Worm (Caenorhabditis elegans) whole organism, L3 larva: ENCODE measurements around the gene srh-250.

Experiments
- R02D3.7 ChIP-seq: fragments of 150-350 bp; optimal IDR thresholded peaks from 2 replicates; lab custom pipeline; 2014; ENCODE audit warnings: missing biosample characterization, missing genetic modification characterization
- ZK546.5 ChIP-seq: sonication (generic microtip); optimal IDR thresholded peaks from 2 replicates; lab custom pipeline; 2017; ENCODE audit warnings: missing biosample characterization, missing genetic modification characterization
- aly-2 ChIP-seq: fragments of 150-350 bp; optimal IDR thresholded peaks from 2 replicates; lab custom pipeline; 2014; ENCODE audit warnings: missing biosample characterization, missing genetic modification characterization
- ama-1 ChIP-seq: fragments of 150-350 bp; optimal IDR thresholded peaks from 2 replicates; lab custom pipeline; 2018
- ceh-28 ChIP-seq: fragments of 150-350 bp; optimal IDR thresholded peaks from 2 replicates; lab custom pipeline; 2014; ENCODE audit warnings: missing biosample characterization, missing genetic modification reagents, missing genetic modification characterization
- ceh-82 ChIP-seq: fragments of 150-350 bp; optimal IDR thresholded peaks from 2 replicates; lab custom pipeline; 2014; ENCODE audit warnings: missing biosample characterization, missing genetic modification characterization
- ceh-9 ChIP-seq: sonication (generic microtip); optimal IDR thresholded peaks from 2 replicates; lab custom pipeline; 2018; ENCODE audit warnings: missing biosample characterization, missing genetic modification characterization
- daf-12 ChIP-seq: fragments of 150-350 bp; optimal IDR thresholded peaks from 2 replicates; lab custom pipeline; 2014; ENCODE audit warnings: missing biosample characterization, missing genetic modification reagents, missing genetic modification characterization
- egl-27 ChIP-seq: sonication (generic microtip); optimal IDR thresholded peaks from 4 replicates; lab custom pipeline; 2017; ENCODE audit warnings: missing biosample characterization, missing genetic modification reagents, missing genetic modification characterization
- elt-1 ChIP-seq: fragments of 150-350 bp; optimal IDR thresholded peaks from 2 replicates; lab custom pipeline; 2014; ENCODE audit warnings: missing biosample characterization, missing genetic modification characterization
- elt-2 ChIP-seq: sonication (generic microtip); optimal IDR thresholded peaks from 2 replicates; lab custom pipeline; 2016; ENCODE audit warnings: missing genetic modification reagents, mild to moderate bottlenecking, missing genetic modification characterization, missing compliant biosample characterization
- elt-3 ChIP-seq, 3 experiments: fragments of 150-350 bp in 1 of 3; sonication (generic microtip) in 2 of 3; optimal IDR thresholded peaks; 2 replicates in 2 of 3; 4 replicates in 1 of 3; lab custom pipeline; 2014 to 2017; ENCODE audit warnings: missing biosample characterization in 3 of 3, missing genetic modification characterization in 3 of 3
- eor-1 ChIP-seq, 2 experiments: fragments of 150-350 bp; optimal IDR thresholded peaks; 2 replicates each; lab custom pipeline; 2014 to 2018; ENCODE audit warnings: missing biosample characterization in 2 of 2, missing genetic modification characterization in 2 of 2
- fkh-10 ChIP-seq: sonication (generic microtip); optimal IDR thresholded peaks from 2 replicates; lab custom pipeline; 2017; ENCODE audit warnings: missing biosample characterization, missing genetic modification reagents, missing genetic modification characterization
- fkh-2 ChIP-seq: fragments of 150-350 bp; optimal IDR thresholded peaks from 2 replicates; lab custom pipeline; 2014; ENCODE audit warnings: missing biosample characterization, missing genetic modification reagents, missing genetic modification characterization
- fos-1 ChIP-seq: fragments of 150-350 bp; optimal IDR thresholded peaks from 2 replicates; lab custom pipeline; 2014; ENCODE audit warnings: missing biosample characterization, missing genetic modification characterization
- hmg-11 ChIP-seq: sonication (generic microtip); optimal IDR thresholded peaks from 2 replicates; lab custom pipeline; 2016; ENCODE audit warnings: missing genetic modification characterization, missing compliant biosample characterization
- lin-15B ChIP-seq: fragments of 150-350 bp; optimal IDR thresholded peaks from 2 replicates; lab custom pipeline; 2014; ENCODE audit warnings: missing biosample characterization, missing genetic modification characterization
- lin-39 ChIP-seq: fragments of 150-350 bp; optimal IDR thresholded peaks from 2 replicates; lab custom pipeline; 2018; ENCODE audit warnings: missing biosample characterization, missing genetic modification reagents, missing genetic modification characterization
- mdl-1 ChIP-seq: fragments of 150-350 bp; optimal IDR thresholded peaks from 2 replicates; lab custom pipeline; 2014; ENCODE audit warnings: missing biosample characterization, missing genetic modification characterization
- mml-1 ChIP-seq: fragments of 150-350 bp; sonication (generic microtip); optimal IDR thresholded peaks from 3 replicates; lab custom pipeline; 2014; ENCODE audit warnings: missing biosample characterization, missing genetic modification characterization
- nfya-1 ChIP-seq: sonication (generic microtip); optimal IDR thresholded peaks from 2 replicates; lab custom pipeline; 2017; ENCODE audit warnings: missing genetic modification characterization, mild to moderate bottlenecking, missing compliant biosample characterization, antibody characterized with exemption, moderate library complexity; ENCODE audit not compliant: insufficient read depth
- nhr-11 ChIP-seq: fragments of 150-350 bp; optimal IDR thresholded peaks from 2 replicates; lab custom pipeline; 2014; ENCODE audit warnings: missing biosample characterization, missing genetic modification characterization
- nhr-12 ChIP-seq: fragments of 150-350 bp; optimal IDR thresholded peaks from 2 replicates; lab custom pipeline; 2014; ENCODE audit warnings: missing biosample characterization, missing genetic modification characterization
- nhr-23 ChIP-seq: fragments of 150-350 bp; optimal IDR thresholded peaks from 2 replicates; lab custom pipeline; 2014; ENCODE audit warnings: missing biosample characterization, missing genetic modification reagents, missing genetic modification characterization
- nhr-237 ChIP-seq: fragments of 150-350 bp; optimal IDR thresholded peaks from 2 replicates; lab custom pipeline; 2014; ENCODE audit warnings: missing biosample characterization, missing genetic modification characterization
- nhr-28 ChIP-seq: fragments of 150-350 bp; optimal IDR thresholded peaks from 2 replicates; lab custom pipeline; 2014; ENCODE audit warnings: missing biosample characterization, missing genetic modification characterization
- nhr-43 ChIP-seq: sonication (generic microtip); optimal IDR thresholded peaks from 2 replicates; lab custom pipeline; 2016; ENCODE audit warnings: mild to moderate bottlenecking, missing genetic modification characterization, missing compliant biosample characterization; ENCODE audit not compliant: poor library complexity, severe bottlenecking
- nhr-67 ChIP-seq: fragments of 150-350 bp; optimal IDR thresholded peaks from 2 replicates; lab custom pipeline; 2014; ENCODE audit warnings: missing biosample characterization, missing genetic modification characterization
- nhr-76 ChIP-seq: fragments of 150-350 bp; sonication (generic microtip); optimal IDR thresholded peaks from 5 replicates; lab custom pipeline; 2014; ENCODE audit warnings: missing biosample characterization, missing genetic modification characterization
- nhr-77 ChIP-seq: fragments of 150-350 bp; optimal IDR thresholded peaks from 2 replicates; lab custom pipeline; 2014; ENCODE audit warnings: missing biosample characterization, missing genetic modification characterization
- pha-4 ChIP-seq: fragments of 150-350 bp; optimal IDR thresholded peaks from 2 replicates; lab custom pipeline; 2014; ENCODE audit warnings: missing biosample characterization, missing genetic modification reagents, missing genetic modification characterization
- pqm-1 ChIP-seq: fragments of 150-350 bp; optimal IDR thresholded peaks from 2 replicates; lab custom pipeline; 2017; ENCODE audit warnings: missing biosample characterization, missing genetic modification characterization, inconsistent platforms
- sea-2 ChIP-seq: fragments of 150-350 bp; sonication (generic microtip); optimal IDR thresholded peaks from 4 replicates; lab custom pipeline; 2014; ENCODE audit warnings: missing biosample characterization, missing genetic modification reagents, missing genetic modification characterization
- skn-1 ChIP-seq: fragments of 150-350 bp; optimal IDR thresholded peaks from 2 replicates; lab custom pipeline; 2014; ENCODE audit warnings: missing biosample characterization, missing genetic modification characterization
- snpc-4 ChIP-seq: fragments of 150-350 bp; optimal IDR thresholded peaks from 2 replicates; lab custom pipeline; 2014; ENCODE audit warnings: missing biosample characterization, missing genetic modification characterization
- tbx-2 ChIP-seq: sonication (generic microtip); optimal IDR thresholded peaks from 2 replicates; lab custom pipeline; 2016; ENCODE audit warnings: mild to moderate bottlenecking, missing genetic modification characterization, missing compliant biosample characterization
- unc-39 ChIP-seq: sonication (generic microtip); optimal IDR thresholded peaks from 4 replicates; lab custom pipeline; 2017; ENCODE audit warnings: missing biosample characterization, missing genetic modification characterization
- unc-62 ChIP-seq: fragments of 150-350 bp; sonication (generic microtip); optimal IDR thresholded peaks from 4 replicates; lab custom pipeline; 2014; ENCODE audit warnings: missing biosample characterization, missing genetic modification reagents, missing genetic modification characterization
- zag-1 ChIP-seq: fragments of 150-350 bp; optimal IDR thresholded peaks from 2 replicates; lab custom pipeline; 2014; ENCODE audit warnings: missing biosample characterization, missing genetic modification characterization
- ztf-11 ChIP-seq: fragments of 150-350 bp; optimal IDR thresholded peaks from 2 replicates; lab custom pipeline; 2014; ENCODE audit warnings: missing biosample characterization, missing genetic modification characterization
- ztf-4 ChIP-seq: fragments of 150-350 bp; optimal IDR thresholded peaks from 2 replicates; lab custom pipeline; 2014; ENCODE audit warnings: missing biosample characterization, missing genetic modification characterization

srh-250 gene

DNA sequence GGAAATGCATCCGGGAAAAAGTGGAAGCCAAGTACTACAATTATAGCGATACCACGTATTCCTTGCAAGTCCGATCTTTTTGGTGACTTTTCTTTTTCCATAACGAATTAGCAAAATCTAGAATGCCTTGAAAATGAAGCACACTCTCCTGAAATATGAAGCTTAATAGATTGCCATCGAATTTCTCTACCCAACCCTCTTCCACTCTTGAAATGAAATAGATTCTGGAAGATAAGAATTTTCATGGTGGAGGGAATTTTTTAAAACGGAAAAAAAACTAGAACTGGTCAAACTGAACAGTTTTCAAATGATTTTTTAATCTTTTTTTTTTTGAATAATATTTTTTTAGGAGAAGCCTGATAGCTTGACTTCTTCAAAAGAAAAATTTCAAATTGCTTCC lies 17.6 kb upstream of the srh-250 start, which contains the start of gene oac-11:
TSS of gene oac-11 (minus strand) at position 101 of the 400 bp plus-strand sequence.
- no peak for TF ChIP-seq elt-1 (tag; lab: Kevin White, UChicago)
- TF ChIP-seq ztf-4 (tag; lab: Kevin White, UChicago) = no peak
- TF ChIP-seq zag-1 (tag; lab: Kevin White, UChicago) = no peak
- TF ChIP-seq ceh-28 (tag; lab: Kevin White, UChicago) = no peak
- no peak for TF ChIP-seq unc-62 (GFP tag; lab: Kevin White, UChicago)
- no peak for TF ChIP-seq ceh-9 (tag; lab: Kevin White, UChicago)
- TF ChIP-seq nhr-67 (tag; lab: Kevin White, UChicago) = no peak
- no peak for TF ChIP-seq ama-1 (lab: Kevin White, UChicago)
- no peak for TF ChIP-seq skn-1
- TF ChIP-seq aly-2 (tag; lab: Kevin White, UChicago) = no peak
- no peak for TF ChIP-seq tbx-2 (tag; lab: Kevin White, UChicago)
- no peak for TF ChIP-seq sea-2 (GFP tag; lab: Kevin White, UChicago)
- no peak for TF ChIP-seq mdl-1
- TF ChIP-seq nhr-76 (tag; lab: Kevin White, UChicago) = no peak
- TF ChIP-seq mml-1 (tag; lab: Kevin White, UChicago) = no peak
- no peak for TF ChIP-seq eor-1 (tag; optimal IDR thresholded peaks at IDR 0.05; lab: Kevin White, UChicago)
- TF ChIP-seq R02D3.7 (tag; lab: Kevin White, UChicago) = no peak
- no peak for TF ChIP-seq nhr-43 (tag; lab: Kevin White, UChicago)
- TF ChIP-seq lin-39 (tag; lab: Kevin White, UChicago) = no peak
- no peak for TF ChIP-seq fos-1 (tag; lab: Kevin White, UChicago)
- TF ChIP-seq, all 47 proteins: peak for 0

DNA sequence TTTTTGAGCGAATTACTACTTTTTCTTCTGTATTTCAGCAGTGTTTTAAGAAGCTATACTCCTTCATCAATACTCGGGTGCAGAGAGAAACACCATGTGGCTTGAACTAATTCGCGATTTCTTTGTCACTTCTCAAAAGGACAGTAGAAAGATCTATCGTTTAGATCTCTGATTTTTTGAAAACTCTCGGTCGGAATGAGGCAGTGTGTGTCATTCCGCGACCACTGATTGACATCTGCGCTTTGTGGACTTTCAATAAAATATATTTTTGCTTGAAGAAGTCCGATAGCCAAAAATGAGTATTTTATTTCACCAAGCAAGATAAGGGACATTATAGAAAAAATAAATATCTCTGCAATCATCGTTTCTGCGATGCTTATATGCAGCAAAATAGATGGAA lies 16.4 kb upstream of the srh-250 start:
- TF ChIP-seq nhr-76 (tag; lab: Kevin White, UChicago) (no peak), ZK546.5 (no peak), nfya-1 (tag; lab: Kevin White, UChicago) (no peak), unc-39 (tag; lab: Kevin White, UChicago) (no peak), hmg-11 (tag; lab: Kevin White, UChicago) (no peak), elt-1 (tag; lab: Kevin White, UChicago) (peak; percentile 60), pqm-1 (tag; lab: Kevin White, UChicago) (no peak), nhr-43 (tag; lab: Kevin White, UChicago) (no peak), nhr-23 (tag; lab: Kevin White, UChicago) (peak; percentile 7)

DNA sequence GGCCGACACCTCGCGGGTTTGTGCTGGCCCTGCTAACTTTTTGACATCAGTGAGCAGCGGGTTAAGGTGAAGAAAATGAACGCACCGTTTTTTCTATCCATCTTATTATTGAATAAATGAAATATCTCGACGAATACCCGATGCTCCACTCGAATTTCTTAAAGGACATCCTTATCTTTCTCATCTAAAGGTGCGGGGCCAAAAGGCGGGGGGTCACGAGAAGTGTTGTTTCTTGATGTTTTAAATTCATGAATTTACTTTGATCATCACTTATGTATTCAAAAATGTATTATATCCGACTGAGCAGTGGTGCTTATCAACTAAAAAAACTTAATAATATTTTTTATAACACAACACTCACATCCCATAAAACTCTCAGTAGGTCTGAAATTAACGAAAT lies 13.8 kb upstream of the srh-250 start, which contains the start of gene nhr-261:
TSS of gene nhr-261 (minus strand) at position 101 of the 400 bp plus-strand sequence.
- no peak for TF ChIP-seq egl-27 (tag; lab: Kevin White, UChicago)
- no peak for TF ChIP-seq nhr-12
- no peak for TF ChIP-seq snpc-4
- TF ChIP-seq ZK546.5 = no peak
- no peak for TF ChIP-seq ztf-11 (tag; lab: Kevin White, UChicago)
- TF ChIP-seq pha-4 (tag; lab: Kevin White, UChicago) = no peak
- TF ChIP-seq nhr-28 (tag; lab: Kevin White, UChicago) = no peak
- no peak for TF ChIP-seq aly-2 (tag; lab: Kevin White, UChicago)
- no peak for TF ChIP-seq daf-12
- TF ChIP-seq nhr-237 = no peak
- no peak for TF ChIP-seq unc-62 (GFP tag; lab: Kevin White, UChicago)
- TF ChIP-seq nhr-11 (tag; lab: Kevin White, UChicago) = no peak
- TF ChIP-seq elt-2 = no peak
- TF ChIP-seq, all 47 proteins: peak for 0

DNA sequence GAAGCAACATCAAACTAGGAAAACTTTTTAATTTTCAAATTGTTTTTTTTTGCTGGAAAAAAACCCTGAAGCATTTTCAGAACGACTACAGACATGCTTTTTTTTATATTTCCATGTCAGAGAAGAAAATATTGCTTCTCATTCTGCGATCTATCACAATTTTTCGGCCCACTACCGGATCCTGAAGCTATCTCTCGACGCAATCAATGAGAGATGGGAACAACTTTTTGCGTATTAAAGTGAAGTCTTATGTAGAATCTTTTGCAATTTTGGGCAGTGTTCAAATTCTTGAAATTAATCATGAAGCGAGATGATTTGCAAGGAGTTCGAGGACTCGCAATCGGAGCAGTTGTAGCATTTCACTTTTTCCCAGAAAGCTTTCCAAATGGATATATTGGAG lies 8.8 kb upstream of the srh-250 start, which contains the start of gene oac-10:
TSS of gene oac-10 (plus strand) at position 301 of the 400 bp plus-strand sequence.
- no peak for TF ChIP-seq elt-3 (tag; optimal IDR thresholded peaks at IDR 0.05; lab: Kevin White, UChicago)
- no peak for TF ChIP-seq nhr-237
- no peak for TF ChIP-seq ama-1 (lab: Kevin White, UChicago)
- no peak for TF ChIP-seq ceh-28 (tag; lab: Kevin White, UChicago)
- TF ChIP-seq nhr-77 (tag; lab: Kevin White, UChicago) = no peak
- TF ChIP-seq nhr-76 (tag; lab: Kevin White, UChicago) = no peak
- no peak for TF ChIP-seq fkh-10
- no peak for TF ChIP-seq elt-1 (tag; lab: Kevin White, UChicago)
- TF ChIP-seq nhr-43 (tag; lab: Kevin White, UChicago) = no peak
- no peak for TF ChIP-seq zag-1 (tag; lab: Kevin White, UChicago)
- no peak for TF ChIP-seq ztf-11 (tag; lab: Kevin White, UChicago)
- no peak for TF ChIP-seq tbx-2 (tag; lab: Kevin White, UChicago)
- TF ChIP-seq lin-15B (tag; lab: Kevin White, UChicago) = no peak
- TF ChIP-seq nhr-11 (tag; lab: Kevin White, UChicago) = no peak
- TF ChIP-seq elt-2 = no peak
- TF ChIP-seq unc-62 (GFP tag; lab: Kevin White, UChicago) = no peak
- TF ChIP-seq fkh-2 = no peak
- TF ChIP-seq ceh-82 = no peak
